Fruit fly (Drosophila melanogaster) whole organism, embryonic: Measurements from ENCODE around the gene CheA7a.
A peak's percentile ranks its signal among the peaks of the same experiment; 100 is the strongest.

Experiments used
- Ada2b ChIP-seq: fragments of 200-800 bp; sonication (Bioruptor generic); IDR thresholded peaks from 2 replicates; pipeline ENCODE4 v1.3.6; 2022; ENCODE audit warnings: missing biosample characterization, missing genetic modification characterization
- Asciz ChIP-seq: fragments of 200-800 bp; sonication (Bioruptor generic); optimal IDR thresholded peaks from 2 replicates; lab custom pipeline; 2017; ENCODE audit warnings: missing biosample characterization, mild to moderate bottlenecking, missing genetic modification characterization, missing genetic modification reagents
- Atf-2 ChIP-seq: fragments of 200-800 bp; sonication (Bioruptor generic); optimal IDR thresholded peaks from 2 replicates; lab custom pipeline; 2016; ENCODE audit warnings: missing biosample characterization, missing genetic modification characterization
- CG10543 ChIP-seq: fragments of 200-800 bp; sonication (Bioruptor generic); optimal IDR thresholded peaks from 3 replicates; lab custom pipeline; 2017; ENCODE audit warnings: missing biosample characterization, mild to moderate bottlenecking, missing genetic modification characterization, moderate library complexity
- CG10565 ChIP-seq: fragments of 200-800 bp; sonication (Bioruptor generic); optimal IDR thresholded peaks from 3 replicates; lab custom pipeline; 2016; ENCODE audit warnings: missing biosample characterization, mild to moderate bottlenecking, missing genetic modification characterization
- CG11504 ChIP-seq: fragments of 200-800 bp; sonication (Bioruptor generic); optimal IDR thresholded peaks from 3 replicates; lab custom pipeline; 2019; ENCODE audit warnings: missing biosample characterization, mild to moderate bottlenecking, missing genetic modification characterization, moderate library complexity
- CG11695 ChIP-seq: fragments of 200-800 bp; sonication (Bioruptor generic); IDR thresholded peaks from 3 replicates; pipeline ENCODE4 v1.3.6; 2022; ENCODE audit warnings: missing biosample characterization, missing genetic modification characterization
- CG12744 ChIP-seq: fragments of 200-800 bp; sonication (Bioruptor generic); optimal IDR thresholded peaks from 2 replicates; lab custom pipeline; 2016; ENCODE audit warnings: missing biosample characterization, missing genetic modification characterization
- CG14710 ChIP-seq: fragments of 200-800 bp; sonication (Bioruptor generic); optimal IDR thresholded peaks from 3 replicates; lab custom pipeline; 2019; ENCODE audit warnings: missing biosample characterization, mild to moderate bottlenecking, missing genetic modification characterization, moderate library complexity
- CG14860 ChIP-seq: fragments of 200-800 bp; sonication (Bioruptor generic); IDR thresholded peaks from 3 replicates; pipeline ENCODE4 v1.3.6; 2022; ENCODE audit warnings: missing biosample characterization, missing genetic modification characterization; ENCODE audit not compliant: partially characterized antibody
- CG1603 ChIP-seq: fragments of 200-800 bp; sonication (Bioruptor generic); optimal IDR thresholded peaks from 2 replicates; lab custom pipeline; 2019; ENCODE audit warnings: missing biosample characterization, mild to moderate bottlenecking, missing genetic modification characterization, moderate library complexity
- CG16779 ChIP-seq: fragments of 200-800 bp; sonication (Bioruptor generic); IDR thresholded peaks from 2 replicates; pipeline ENCODE4 v1.3.6; 2022; ENCODE audit warnings: missing biosample characterization, missing genetic modification characterization
- CG17359 ChIP-seq: fragments of 200-800 bp; sonication (Bioruptor generic); optimal IDR thresholded peaks from 3 replicates; lab custom pipeline; 2018; ENCODE audit warnings: missing biosample characterization, mild to moderate bottlenecking, missing genetic modification characterization, moderate library complexity
- CG17385 ChIP-seq: fragments of 200-800 bp; sonication (Bioruptor generic); optimal IDR thresholded peaks from 3 replicates; lab custom pipeline; 2018; ENCODE audit warnings: missing biosample characterization, mild to moderate bottlenecking, missing genetic modification characterization
- CG17612 ChIP-seq: fragments of 200-800 bp; sonication (Bioruptor generic); IDR thresholded peaks from 2 replicates; pipeline ENCODE4 v1.3.6; 2022; ENCODE audit warnings: missing biosample characterization, missing genetic modification characterization
- CG2120 ChIP-seq: fragments of 200-800 bp; sonication (Bioruptor generic); optimal IDR thresholded peaks from 3 replicates; lab custom pipeline; 2016; ENCODE audit warnings: missing biosample characterization, missing genetic modification characterization
- CG30403 ChIP-seq: fragments of 200-800 bp; sonication (Bioruptor generic); optimal IDR thresholded peaks from 3 replicates; lab custom pipeline; 2016; ENCODE audit warnings: missing biosample characterization, missing genetic modification characterization
- CG5245 ChIP-seq: fragments of 200-800 bp; sonication (Bioruptor generic); optimal IDR thresholded peaks from 3 replicates; lab custom pipeline; 2016; ENCODE audit warnings: missing biosample characterization, missing genetic modification characterization
- CG5953 ChIP-seq: fragments of 200-800 bp; sonication (Bioruptor generic); IDR thresholded peaks from 2 replicates; pipeline ENCODE4 v1.3.6; 2022; ENCODE audit warnings: missing biosample characterization, missing genetic modification characterization
- CG6254 ChIP-seq: fragments of 200-800 bp; sonication (Bioruptor generic); optimal IDR thresholded peaks from 3 replicates; lab custom pipeline; 2017; ENCODE audit warnings: mild to moderate bottlenecking, missing biosample characterization, missing genetic modification reagents, missing genetic modification characterization
- CG7372 ChIP-seq: fragments of 200-800 bp; sonication (Bioruptor generic); IDR thresholded peaks from 2 replicates; pipeline ENCODE4 v1.3.6; 2022; ENCODE audit warnings: missing biosample characterization, missing genetic modification characterization
- CG7928 ChIP-seq: fragments of 200-800 bp; sonication (Bioruptor generic); optimal IDR thresholded peaks from 2 replicates; lab custom pipeline; 2017; ENCODE audit warnings: missing biosample characterization, mild to moderate bottlenecking, missing genetic modification characterization
- CG9797 ChIP-seq: fragments of 200-800 bp; sonication (Bioruptor generic); optimal IDR thresholded peaks from 3 replicates; lab custom pipeline; 2018; ENCODE audit warnings: missing biosample characterization, mild to moderate bottlenecking, missing genetic modification characterization
- Dfd ChIP-seq, 2 experiments: fragments of >200 bp; optimal IDR thresholded peaks; 2 replicates each; lab custom pipeline; 2017; ENCODE audit warnings: missing biosample characterization in 2 of 2, missing genetic modification characterization in 2 of 2
- Dll ChIP-seq: fragments of 200-800 bp; sonication (Bioruptor generic); IDR thresholded peaks from 4 replicates; pipeline ENCODE4 v1.3.6; 2022; ENCODE audit warnings: missing biosample characterization, missing genetic modification characterization; ENCODE audit not compliant: partially characterized antibody
- Doc3 ChIP-seq: fragments of 200-800 bp; sonication (Bioruptor generic); IDR thresholded peaks from 3 replicates; pipeline ENCODE4 v1.3.6; 2022; ENCODE audit warnings: missing biosample characterization, missing genetic modification characterization; ENCODE audit not compliant: partially characterized antibody
- Hand ChIP-seq: fragments of 200-800 bp; sonication (Bioruptor generic); optimal IDR thresholded peaks from 2 replicates; lab custom pipeline; 2017; ENCODE audit warnings: mild to moderate bottlenecking, missing biosample characterization, missing genetic modification reagents, missing genetic modification characterization
- Hr3 ChIP-seq: fragments of 200-800 bp; sonication (Bioruptor generic); optimal IDR thresholded peaks from 3 replicates; lab custom pipeline; 2016; ENCODE audit warnings: missing biosample characterization, missing genetic modification characterization
- Lim3 ChIP-seq: fragments of 200-800 bp; sonication (Bioruptor generic); IDR thresholded peaks from 2 replicates; pipeline ENCODE4 v1.3.6; 2022; ENCODE audit warnings: missing biosample characterization, missing genetic modification characterization
- Med ChIP-seq: fragments of 200-800 bp; sonication (Bioruptor generic); peaks from one replicate; lab custom pipeline; 2016; ENCODE audit warnings: missing biosample characterization, missing genetic modification characterization, mild to moderate bottlenecking, inconsistent platforms, moderate library complexity
- NC2β ChIP-seq: fragments of 200-800 bp; sonication (Bioruptor generic); optimal IDR thresholded peaks from 2 replicates; lab custom pipeline; 2016; ENCODE audit warnings: missing biosample characterization, missing genetic modification characterization
- NFAT ChIP-seq: fragments of 200-800 bp; sonication (Bioruptor generic); IDR thresholded peaks from 2 replicates; pipeline ENCODE4 v1.3.6; 2022; ENCODE audit warnings: missing biosample characterization, missing genetic modification characterization
- Nf-YA ChIP-seq: fragments of 200-800 bp; sonication (Bioruptor generic); IDR thresholded peaks from 2 replicates; pipeline ENCODE4 v1.3.6; 2022; ENCODE audit warnings: missing biosample characterization, missing genetic modification characterization
- Nf-YB ChIP-seq: fragments of 200-800 bp; sonication (Bioruptor generic); optimal IDR thresholded peaks from 3 replicates; lab custom pipeline; 2019; ENCODE audit warnings: missing biosample characterization, mild to moderate bottlenecking, missing genetic modification characterization, moderate library complexity
- ab ChIP-seq: fragments of 200-800 bp; sonication (Bioruptor generic); optimal IDR thresholded peaks from 2 replicates; lab custom pipeline; 2016; ENCODE audit warnings: missing biosample characterization, missing genetic modification characterization
- al ChIP-seq: fragments of 200-800 bp; sonication (Bioruptor generic); IDR thresholded peaks from 2 replicates; pipeline ENCODE4 v1.3.6; 2022; ENCODE audit warnings: missing biosample characterization, missing genetic modification characterization
- bab2 ChIP-seq: fragments of 200-800 bp; sonication (Bioruptor generic); optimal IDR thresholded peaks from 2 replicates; lab custom pipeline; 2016; ENCODE audit warnings: missing biosample characterization, missing genetic modification characterization
- cg ChIP-seq: fragments of 200-800 bp; sonication (Bioruptor generic); optimal IDR thresholded peaks from 3 replicates; lab custom pipeline; 2019; ENCODE audit warnings: missing biosample characterization, mild to moderate bottlenecking, missing genetic modification characterization, moderate library complexity
- chm ChIP-seq: fragments of 200-800 bp; sonication (Bioruptor generic); IDR thresholded peaks from 2 replicates; pipeline ENCODE4 v1.3.6; 2022; ENCODE audit warnings: missing biosample characterization, missing genetic modification characterization
- fru ChIP-seq: fragments of >200 bp; optimal IDR thresholded peaks from 2 replicates; lab custom pipeline; 2017
- gsb-n ChIP-seq: fragments of 200-800 bp; sonication (Bioruptor generic); optimal IDR thresholded peaks from 3 replicates; lab custom pipeline; 2018; ENCODE audit warnings: missing biosample characterization, mild to moderate bottlenecking, missing genetic modification characterization
- lmd ChIP-seq: fragments of 200-800 bp; sonication (Bioruptor generic); IDR thresholded peaks from 2 replicates; pipeline ENCODE4 v1.3.6; 2022; ENCODE audit warnings: missing biosample characterization, missing genetic modification characterization
- mam ChIP-seq: fragments of 200-800 bp; sonication (Bioruptor generic); optimal IDR thresholded peaks from 3 replicates; lab custom pipeline; 2016; ENCODE audit warnings: missing biosample characterization, missing genetic modification characterization
- odd ChIP-seq: fragments of 200-800 bp; sonication (Bioruptor generic); optimal IDR thresholded peaks from 2 replicates; lab custom pipeline; 2017; ENCODE audit warnings: missing biosample characterization, mild to moderate bottlenecking, missing genetic modification characterization
- pum ChIP-seq: fragments of 200-800 bp; sonication (Bioruptor generic); optimal IDR thresholded peaks from 2 replicates; lab custom pipeline; 2016; ENCODE audit warnings: missing biosample characterization, missing genetic modification characterization
- sens ChIP-seq: fragments of 200-800 bp; sonication (Bioruptor generic); peaks from one replicate; lab custom pipeline; 2016; ENCODE audit warnings: missing biosample characterization, missing genetic modification characterization
- slp2 ChIP-seq: fragments of 200-800 bp; sonication (Bioruptor generic); optimal IDR thresholded peaks from 2 replicates; lab custom pipeline; 2016; ENCODE audit warnings: missing biosample characterization, missing genetic modification characterization
- tio ChIP-seq: fragments of 200-800 bp; sonication (Bioruptor generic); optimal IDR thresholded peaks from 2 replicates; lab custom pipeline; 2017; ENCODE audit warnings: missing biosample characterization, missing genetic modification characterization, inconsistent platforms
- wek ChIP-seq: fragments of 200-800 bp; sonication (Bioruptor generic); optimal IDR thresholded peaks from 3 replicates; lab custom pipeline; 2018; ENCODE audit warnings: missing biosample characterization, mild to moderate bottlenecking, missing genetic modification characterization, moderate library complexity
- yki ChIP-seq: fragments of >200 bp; optimal IDR thresholded peaks from 3 replicates; lab custom pipeline; 2018

The CheA7a gene

DNA sequence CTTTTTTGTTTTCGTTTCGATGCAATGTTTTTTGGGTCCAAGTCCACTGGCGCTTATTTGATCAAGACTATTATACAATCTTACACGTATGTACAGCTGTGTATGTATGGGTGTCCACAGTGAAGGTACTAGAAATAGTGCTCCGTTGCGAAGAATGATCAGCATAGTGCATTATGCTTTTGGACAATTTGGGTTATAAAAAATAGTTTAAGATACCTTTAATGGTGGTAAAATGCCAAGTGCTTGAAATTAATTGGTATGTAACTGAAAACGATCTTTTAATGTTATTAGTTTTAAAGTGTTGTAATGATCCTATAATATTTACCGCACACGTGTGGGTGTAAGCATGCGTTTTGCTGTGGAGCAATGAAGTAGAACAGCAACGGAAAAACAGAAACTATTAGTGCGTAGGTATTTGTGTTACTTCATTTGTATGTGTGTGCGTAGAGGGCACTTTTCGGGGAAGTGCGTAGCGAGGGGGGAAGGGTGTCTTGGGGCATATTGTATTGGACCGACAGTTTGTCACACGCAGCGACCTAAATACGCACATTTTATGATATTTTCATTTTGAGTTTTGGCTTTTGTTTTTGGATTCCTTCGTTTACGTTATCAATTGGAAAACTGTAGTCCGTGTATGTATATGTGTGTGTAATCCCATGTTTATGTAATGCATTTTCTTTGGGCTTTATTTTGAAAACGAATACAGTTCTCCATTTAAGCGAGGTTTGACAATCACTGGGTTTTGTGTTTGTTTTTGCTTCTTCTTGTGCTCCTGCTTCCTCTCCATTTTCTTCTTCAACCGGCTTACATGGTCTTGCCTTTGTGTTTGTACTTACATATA is 41.6 kb upstream of the CheA7a start (continued):
- TF ChIP-seq Asciz (GFP tag; lab: Kevin White, UChicago) (peak; percentile 93), CG5245 (peak; percentile 87), CG10543 (GFP tag; lab: Kevin White, UChicago) (peak; percentile 36), Hr3 (GFP tag; lab: Kevin White, UChicago) (peak; percentile 91), Lim3 (GFP tag; lab: Robert Waterston, UW) (peak; percentile 61), pum (GFP tag; lab: Kevin White, UChicago) (peak; percentile 90), CG2120 (peak; percentile 79), CG11504 (tag; lab: Kevin White, UChicago) (peak; percentile 94), CG17359 (tag; lab: Kevin White, UChicago) (peak; percentile 94), Atf-2 (GFP tag; lab: Kevin White, UChicago) (peak; percentile 90), Med (GFP tag; lab: Kevin White, UChicago) (peak; percentile 96), ab (GFP tag; lab: Kevin White, UChicago) (peak; percentile 72), CG9797 (GFP tag; lab: Kevin White, UChicago) (peak; percentile 3), CG14860 (GFP tag; lab: Robert Waterston, UW) (no peak), odd (GFP tag; lab: Kevin White, UChicago) (peak; percentile 81), bab2 (peak; percentile 83), al (GFP tag; lab: Robert Waterston, UW) (peak; percentile 50; the same call in 1 of the 2 replicates), lmd (GFP tag; lab: Robert Waterston, UW) (peak; percentile 91), slp2 (peak; percentile 88), wek (peak; percentile 80), chm (GFP tag; lab: Robert Waterston, UW) (peak; percentile 67), Hand (GFP tag; lab: Kevin White, UChicago) (peak; percentile 39), Nf-YB (GFP tag; lab: Kevin White, UChicago) (peak; percentile 79), Nf-YA (GFP tag; lab: Robert Waterston, UW) (peak; percentile 81), Dll (GFP tag; lab: Robert Waterston, UW) (no peak), CG5953 (GFP tag; lab: Robert Waterston, UW) (peak; percentile 71), sens (GFP tag; lab: Kevin White, UChicago) (peak; percentile 99), CG30403 (GFP tag; lab: Kevin White, UChicago) (peak; percentile 90), mam (GFP tag; lab: Kevin White, UChicago) (peak; percentile 84), CG17385 (GFP tag; lab: Kevin White, UChicago) (peak; percentile 83), fru (lab: Kevin White, UChicago) (no peak), tio (GFP tag; lab: Kevin White, UChicago) (peak; percentile 90), CG10565 (GFP tag; lab: Kevin White, UChicago) (peak; percentile 67), NFAT (GFP tag; lab: Robert Waterston, UW) (peak; percentile 38; the same call in 1 of the 2 replicates), CG6254 (GFP tag; lab: Kevin White, UChicago) (peak; percentile 87), CG14710 (peak; percentile 94), CG17612 (GFP tag; lab: Robert Waterston, UW) (peak; percentile 73), cg (peak; percentile 88), CG16779 (GFP tag; lab: Robert Waterston, UW) (no peak), CG7928 (GFP tag; lab: Kevin White, UChicago) (peak; percentile 30), CG7372 (GFP tag; lab: Robert Waterston, UW) (peak; percentile 80), Doc3 (GFP tag; lab: Robert Waterston, UW) (no peak), gsb-n (tag; lab: Kevin White, UChicago) (peak; percentile 93), CG12744 (GFP tag; lab: Kevin White, UChicago) (peak; percentile 79), NC2β (peak; percentile 94), CG11695 (GFP tag; lab: Robert Waterston, UW) (peak; percentile 91), CG1603 (peak; percentile 98), Dfd (GFP tag; optimal IDR thresholded peaks at IDR 0.05; lab: Kevin White, UChicago) (no peak), yki (lab: Kevin White, UChicago) (peak; percentile 8), Ada2b (peak; percentile 84)
